Worm (Caenorhabditis elegans): Measurements from ENCODE around the gene gcl-1.
A peak's percentile ranks its signal among the peaks of the same experiment; 100 is the strongest.

Gene gcl-1

ce11 chrIV:13388779-13389178, 23.9 kb downstream of the gcl-1 start:
- TF ChIP-seq nhr-237 (tag; optimal IDR thresholded peaks at IDR 0.05) (no peak), mdl-1 (tag; optimal IDR thresholded peaks at IDR 0.05) (no peak), nhr-76 (tag; optimal IDR thresholded peaks at IDR 0.05) (no peak), lsy-12 (tag; optimal IDR thresholded peaks at IDR 0.05) (peak; percentile 51), pqm-1 (tag; optimal IDR thresholded peaks at IDR 0.05) (peak; percentile 19), aly-2 (tag; optimal IDR thresholded peaks at IDR 0.05) (peak; percentile 49), elt-3 (tag; optimal IDR thresholded peaks at IDR 0.05) (no peak), nhr-77 (tag; optimal IDR thresholded peaks at IDR 0.05) (peak; percentile 40), nhr-23 (tag; optimal IDR thresholded peaks at IDR 0.05) (peak; percentile 35), eor-1 (tag; optimal IDR thresholded peaks at IDR 0.05) (no peak), mml-1 (tag; optimal IDR thresholded peaks at IDR 0.05) (no peak), sea-2 (GFP tag; optimal IDR thresholded peaks at IDR 0.05) (no peak), ztf-11 (tag; optimal IDR thresholded peaks at IDR 0.05) (no peak), nfya-1 (tag; optimal IDR thresholded peaks at IDR 0.05; ENCODE audit: insufficient read depth) (peak; percentile 9), jun-1 (tag; optimal IDR thresholded peaks at IDR 0.05) (peak; percentile 38), egl-27 (tag; optimal IDR thresholded peaks at IDR 0.05) (no peak), nhr-43 (tag; optimal IDR thresholded peaks at IDR 0.05; ENCODE audit: poor library complexity, severe bottlenecking) (peak; percentile 54), nhr-28 (tag; optimal IDR thresholded peaks at IDR 0.05) (no peak), unc-62 (GFP tag; optimal IDR thresholded peaks at IDR 0.05) (no peak), lin-39 (tag; optimal IDR thresholded peaks at IDR 0.05) (no peak), nhr-11 (tag; optimal IDR thresholded peaks at IDR 0.05) (no peak), ceh-28 (tag; optimal IDR thresholded peaks at IDR 0.05) (no peak), ztf-4 (tag; optimal IDR thresholded peaks at IDR 0.05) (peak; percentile 76), zag-1 (tag; optimal IDR thresholded peaks at IDR 0.05) (no peak), egl-5 (tag; optimal IDR thresholded peaks at IDR 0.05) (no peak), fkh-10 (GFP tag; optimal IDR thresholded peaks at IDR 0.05) (no peak), ceh-16 (tag; optimal IDR thresholded peaks at IDR 0.05) (no peak), nhr-25 (tag; optimal IDR thresholded peaks at IDR 0.05) (peak; percentile 0), ceh-9 (tag; optimal IDR thresholded peaks at IDR 0.05) (no peak), R02D3.7 (tag; optimal IDR thresholded peaks at IDR 0.05) (no peak), elt-2 (tag; optimal IDR thresholded peaks at IDR 0.05) (peak; percentile 12), ceh-82 (tag; optimal IDR thresholded peaks at IDR 0.05) (no peak), ama-1 (optimal IDR thresholded peaks at IDR 0.05) (peak; percentile 80), unc-39 (tag; optimal IDR thresholded peaks at IDR 0.05) (no peak), pha-4 (tag; optimal IDR thresholded peaks at IDR 0.05) (no peak), lin-15B (tag; optimal IDR thresholded peaks at IDR 0.05) (no peak), hmg-11 (tag; optimal IDR thresholded peaks at IDR 0.05) (peak; percentile 3), ZK546.5 (tag; optimal IDR thresholded peaks at IDR 0.05) (no peak), fos-1 (tag; optimal IDR thresholded peaks at IDR 0.05) (no peak)

DNA sequence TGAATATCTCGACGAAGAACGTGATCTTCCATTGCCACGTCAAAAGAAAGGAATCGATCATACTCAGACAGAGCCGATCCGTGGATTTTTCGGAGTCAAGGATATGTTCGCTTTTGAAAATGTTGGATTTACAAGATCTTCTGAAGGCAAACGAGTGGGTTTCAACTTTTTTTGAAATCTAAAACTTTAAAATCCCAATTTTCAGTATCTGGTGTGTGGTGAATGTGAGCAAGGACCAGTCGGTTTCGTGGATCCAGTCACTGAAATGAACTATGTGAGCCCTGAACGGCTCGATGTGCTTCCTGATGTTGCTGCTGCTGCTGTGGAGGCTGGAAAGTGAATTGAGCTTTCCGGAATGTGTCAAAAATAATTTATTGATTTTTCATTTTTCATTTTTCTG, 25.8 kb downstream of the gcl-1 start, which contains the start of gene lsm-3:
Gene lsm-3 (plus strand): TSS at position 301 of the 400 bp plus-strand sequence.
- TF ChIP-seq fkh-10 (GFP tag; optimal IDR thresholded peaks at IDR 0.05) = no peak
- no peak for TF ChIP-seq nhr-43 (tag; optimal IDR thresholded peaks at IDR 0.05; ENCODE audit: poor library complexity, severe bottlenecking)
- TF ChIP-seq nhr-28 (tag; optimal IDR thresholded peaks at IDR 0.05) = no peak
- no peak for TF ChIP-seq tbx-2 (tag; optimal IDR thresholded peaks at IDR 0.05)
- TF ChIP-seq eor-1 (tag; optimal IDR thresholded peaks at IDR 0.05) = no peak
- no peak for TF ChIP-seq ZK546.5 (tag; optimal IDR thresholded peaks at IDR 0.05)
- no peak for TF ChIP-seq daf-12 (tag; optimal IDR thresholded peaks at IDR 0.05)
- no peak for TF ChIP-seq elt-1 (tag; optimal IDR thresholded peaks at IDR 0.05)
- no peak for TF ChIP-seq nfya-1 (tag; optimal IDR thresholded peaks at IDR 0.05; ENCODE audit: insufficient read depth)
- no peak for TF ChIP-seq nhr-25 (tag; optimal IDR thresholded peaks at IDR 0.05)

ce11 chrIV:13386043-13386442, 26.7 kb downstream of the gcl-1 start, which contains the start of the genes Y62E10A.20, Y62E10A.23 and mdt-9:
TSS of gene Y62E10A.20 (minus strand) at chrIV:13386091.
TSS of gene Y62E10A.23 (plus strand) at chrIV:13386324.
TSS of gene mdt-9 (plus strand) at chrIV:13386380.
- TF ChIP-seq hmg-11 (tag; optimal IDR thresholded peaks at IDR 0.05) (peak; percentile 66), elt-3 (tag; optimal IDR thresholded peaks at IDR 0.05) (no peak), mdl-1 (tag; optimal IDR thresholded peaks at IDR 0.05) (no peak), lin-39 (tag; optimal IDR thresholded peaks at IDR 0.05) (peak; percentile 70), nhr-237 (tag; optimal IDR thresholded peaks at IDR 0.05) (no peak), nhr-25 (tag; optimal IDR thresholded peaks at IDR 0.05) (peak; percentile 72), nhr-23 (tag; optimal IDR thresholded peaks at IDR 0.05) (peak; percentile 81), pqm-1 (tag; optimal IDR thresholded peaks at IDR 0.05) (peak; percentile 9), ceh-9 (tag; optimal IDR thresholded peaks at IDR 0.05) (no peak), lin-15B (tag; optimal IDR thresholded peaks at IDR 0.05) (peak; percentile 92), elt-2 (tag; optimal IDR thresholded peaks at IDR 0.05) (peak; percentile 28), sea-2 (GFP tag; optimal IDR thresholded peaks at IDR 0.05) (no peak), eor-1 (tag; optimal IDR thresholded peaks at IDR 0.05) (no peak), ztf-4 (tag; optimal IDR thresholded peaks at IDR 0.05) (no peak), snpc-4 (tag; optimal IDR thresholded peaks at IDR 0.05) (peak; percentile 11), R02D3.7 (tag; optimal IDR thresholded peaks at IDR 0.05) (peak; percentile 53), unc-62 (GFP tag; optimal IDR thresholded peaks at IDR 0.05) (no peak), nhr-67 (tag; optimal IDR thresholded peaks at IDR 0.05) (no peak), nhr-28 (tag; optimal IDR thresholded peaks at IDR 0.05) (no peak), mml-1 (tag; optimal IDR thresholded peaks at IDR 0.05) (no peak), tbx-2 (tag; optimal IDR thresholded peaks at IDR 0.05) (no peak), zag-1 (tag; optimal IDR thresholded peaks at IDR 0.05) (no peak), ztf-11 (tag; optimal IDR thresholded peaks at IDR 0.05) (no peak), ceh-82 (tag; optimal IDR thresholded peaks at IDR 0.05) (no peak), elt-1 (tag; optimal IDR thresholded peaks at IDR 0.05) (no peak), nfya-1 (tag; optimal IDR thresholded peaks at IDR 0.05; ENCODE audit: insufficient read depth) (peak; percentile 82), nhr-11 (tag; optimal IDR thresholded peaks at IDR 0.05) (no peak), lsy-12 (tag; optimal IDR thresholded peaks at IDR 0.05) (no peak), pha-4 (tag; optimal IDR thresholded peaks at IDR 0.05) (peak; percentile 87), skn-1 (tag; optimal IDR thresholded peaks at IDR 0.05) (peak; percentile 32), egl-5 (tag; optimal IDR thresholded peaks at IDR 0.05) (peak; percentile 95), fkh-2 (tag; optimal IDR thresholded peaks at IDR 0.05) (no peak), ceh-16 (tag; optimal IDR thresholded peaks at IDR 0.05) (no peak)
